Fruit fly (Drosophila melanogaster) whole organism, prepupa: Measurements from ENCODE around the gene brwl.

Experiments
- CG10631 ChIP-seq: fragments of 200-800 bp; sonication (Bioruptor generic); optimal IDR thresholded peaks from 2 replicates; lab custom pipeline; 2016; ENCODE audit warnings: missing biosample characterization, missing genetic modification characterization
- CG11294 ChIP-seq: fragments of 200-800 bp; sonication (Bioruptor generic); IDR thresholded peaks from 2 replicates; pipeline ENCODE4 v1.3.6; 2022; ENCODE audit warnings: missing biosample characterization, missing genetic modification characterization
- CG11902 ChIP-seq: fragments of 200-800 bp; sonication (Bioruptor generic); optimal IDR thresholded peaks from 3 replicates; lab custom pipeline; 2016; ENCODE audit warnings: missing biosample characterization, missing genetic modification characterization
- CG15336 ChIP-seq: fragments of 200-800 bp; sonication (Bioruptor generic); IDR thresholded peaks from 2 replicates; pipeline ENCODE4 v1.3.6; 2022; ENCODE audit warnings: missing biosample characterization, missing genetic modification characterization
- CG16779 ChIP-seq: fragments of 200-800 bp; sonication (Bioruptor generic); optimal IDR thresholded peaks from 3 replicates; lab custom pipeline; 2017; ENCODE audit warnings: missing biosample characterization, mild to moderate bottlenecking, missing genetic modification characterization
- CG3032 ChIP-seq: fragments of 200-800 bp; optimal IDR thresholded peaks from 2 replicates; lab custom pipeline; 2019; ENCODE audit warnings: missing biosample characterization, mild to moderate bottlenecking, missing genetic modification characterization, moderate library complexity
- CG31627 ChIP-seq: fragments of 200-800 bp; sonication (Bioruptor generic); optimal IDR thresholded peaks from 3 replicates; lab custom pipeline; 2016; ENCODE audit warnings: missing biosample characterization, missing genetic modification characterization
- CG32006 ChIP-seq: fragments of 200-800 bp; sonication (Bioruptor generic); optimal IDR thresholded peaks from 3 replicates; lab custom pipeline; 2017; ENCODE audit warnings: missing biosample characterization, mild to moderate bottlenecking, missing genetic modification characterization
- CG34406 ChIP-seq: fragments of 200-800 bp; sonication (Bioruptor generic); optimal IDR thresholded peaks from 3 replicates; lab custom pipeline; 2016; ENCODE audit warnings: missing biosample characterization, missing genetic modification characterization
- CG3919 ChIP-seq: fragments of 200-800 bp; sonication (Bioruptor generic); optimal IDR thresholded peaks from 3 replicates; lab custom pipeline; 2016; ENCODE audit warnings: missing biosample characterization, missing genetic modification characterization
- CG4318 ChIP-seq: fragments of 200-800 bp; sonication (Bioruptor generic); optimal IDR thresholded peaks from 3 replicates; lab custom pipeline; 2017; ENCODE audit warnings: missing biosample characterization, mild to moderate bottlenecking, missing genetic modification characterization
- CG6163 ChIP-seq: fragments of 200-800 bp; sonication (Bioruptor generic); IDR thresholded peaks from 3 replicates; pipeline ENCODE4 v1.3.6; 2022; ENCODE audit warnings: missing biosample characterization, missing genetic modification characterization
- CG6276 ChIP-seq: fragments of 200-800 bp; sonication (Bioruptor generic); optimal IDR thresholded peaks from 2 replicates; lab custom pipeline; 2017; ENCODE audit warnings: missing biosample characterization, mild to moderate bottlenecking, missing genetic modification characterization
- CG6792 ChIP-seq: fragments of 200-800 bp; sonication (Bioruptor generic); optimal IDR thresholded peaks from 3 replicates; lab custom pipeline; 2016; ENCODE audit warnings: missing biosample characterization, missing genetic modification characterization
- CG6808 ChIP-seq: fragments of 200-800 bp; sonication (Bioruptor generic); optimal IDR thresholded peaks from 3 replicates; lab custom pipeline; 2017; ENCODE audit warnings: missing biosample characterization, missing genetic modification characterization, mild to moderate bottlenecking, moderate library complexity, missing genetic modification reagents
- CG6854 ChIP-seq: fragments of 200-800 bp; sonication (Bioruptor generic); optimal IDR thresholded peaks from 2 replicates; lab custom pipeline; 2017; ENCODE audit warnings: missing biosample characterization, mild to moderate bottlenecking, missing genetic modification characterization
- CG7368 ChIP-seq: fragments of 200-800 bp; sonication (Bioruptor generic); optimal IDR thresholded peaks from 3 replicates; lab custom pipeline; 2016; ENCODE audit warnings: missing biosample characterization, missing genetic modification characterization
- CG8119 ChIP-seq: fragments of 200-800 bp; sonication (Bioruptor generic); IDR thresholded peaks from 3 replicates; pipeline ENCODE4 v1.3.6; 2022; ENCODE audit warnings: missing biosample characterization, missing genetic modification characterization
- CG8319 ChIP-seq: fragments of 200-800 bp; sonication (Bioruptor generic); optimal IDR thresholded peaks from 3 replicates; lab custom pipeline; 2016; ENCODE audit warnings: missing biosample characterization, missing genetic modification characterization
- CG8632 ChIP-seq: fragments of 200-800 bp; sonication (Bioruptor generic); optimal IDR thresholded peaks from 3 replicates; lab custom pipeline; 2016; ENCODE audit warnings: missing biosample characterization, missing genetic modification characterization
- CG9139 ChIP-seq: fragments of 200-800 bp; sonication (Bioruptor generic); optimal IDR thresholded peaks from 3 replicates; lab custom pipeline; 2017; ENCODE audit warnings: missing biosample characterization, mild to moderate bottlenecking, missing genetic modification characterization
- Eip75B ChIP-seq: fragments of 200-800 bp; sonication (Bioruptor generic); optimal IDR thresholded peaks from 3 replicates; lab custom pipeline; 2016; ENCODE audit warnings: missing biosample characterization, missing genetic modification characterization
- Eip93F ChIP-seq: fragments of 200-800 bp; sonication (Bioruptor generic); optimal IDR thresholded peaks from 2 replicates; lab custom pipeline; 2016; ENCODE audit warnings: missing biosample characterization, mild to moderate bottlenecking, missing genetic modification characterization
- Ets21C ChIP-seq: fragments of 200-800 bp; sonication (Bioruptor generic); optimal IDR thresholded peaks from 3 replicates; lab custom pipeline; 2016; ENCODE audit warnings: missing biosample characterization, missing genetic modification characterization
- Ets96B ChIP-seq: fragments of 200-800 bp; optimal IDR thresholded peaks from 2 replicates; lab custom pipeline; 2019; ENCODE audit warnings: missing biosample characterization, mild to moderate bottlenecking, missing genetic modification characterization, moderate library complexity
- Hr38 ChIP-seq: sonication (Bioruptor generic); optimal IDR thresholded peaks from 2 replicates; lab custom pipeline; 2016; ENCODE audit warnings: missing biosample characterization, missing genetic modification characterization
- Hr4 ChIP-seq: fragments of 200-800 bp; sonication (Bioruptor generic); optimal IDR thresholded peaks from 3 replicates; lab custom pipeline; 2016; ENCODE audit warnings: missing biosample characterization, missing genetic modification characterization
- Lpt ChIP-seq: fragments of 200-800 bp; sonication (Bioruptor generic); optimal IDR thresholded peaks from 3 replicates; lab custom pipeline; 2016; ENCODE audit warnings: missing biosample characterization, missing genetic modification characterization
- OdsH ChIP-seq: fragments of 200-800 bp; sonication (Bioruptor generic); optimal IDR thresholded peaks from 3 replicates; lab custom pipeline; 2016; ENCODE audit warnings: missing biosample characterization, missing genetic modification characterization
- Sox102F ChIP-seq: fragments of 200-800 bp; sonication (Bioruptor generic); optimal IDR thresholded peaks from 2 replicates; lab custom pipeline; 2016; ENCODE audit warnings: missing biosample characterization, mild to moderate bottlenecking, missing genetic modification characterization
- Sox14 ChIP-seq: fragments of 200-800 bp; sonication (Bioruptor generic); optimal IDR thresholded peaks from 3 replicates; lab custom pipeline; 2016; ENCODE audit warnings: missing biosample characterization, missing genetic modification characterization
- achi ChIP-seq: fragments of 200-800 bp; sonication (Bioruptor generic); optimal IDR thresholded peaks from 3 replicates; lab custom pipeline; 2016; ENCODE audit warnings: missing biosample characterization, missing genetic modification characterization
- acj6 ChIP-seq: fragments of 200-800 bp; sonication (Bioruptor generic); optimal IDR thresholded peaks from 3 replicates; lab custom pipeline; 2016; ENCODE audit warnings: missing biosample characterization, missing genetic modification characterization
- cyc ChIP-seq: fragments of 200-800 bp; sonication (Bioruptor generic); optimal IDR thresholded peaks from 3 replicates; lab custom pipeline; 2016; ENCODE audit warnings: missing biosample characterization, missing genetic modification characterization
- eg ChIP-seq: fragments of 200-800 bp; sonication (Bioruptor generic); IDR thresholded peaks from 3 replicates; pipeline ENCODE4 v1.3.6; 2022; ENCODE audit warnings: missing biosample characterization, missing genetic modification characterization
- esn ChIP-seq: fragments of 200-800 bp; sonication (Bioruptor generic); optimal IDR thresholded peaks from 2 replicates; lab custom pipeline; 2016; ENCODE audit warnings: missing biosample characterization, mild to moderate bottlenecking, missing genetic modification characterization, moderate library complexity
- fd59A ChIP-seq: fragments of 200-800 bp; sonication (Bioruptor generic); optimal IDR thresholded peaks from 2 replicates; lab custom pipeline; 2017; ENCODE audit warnings: missing biosample characterization, mild to moderate bottlenecking, missing genetic modification characterization, missing genetic modification reagents
- fkh ChIP-seq: fragments of 200-800 bp; sonication (Bioruptor generic); optimal IDR thresholded peaks from 3 replicates; lab custom pipeline; 2017; ENCODE audit warnings: missing biosample characterization, mild to moderate bottlenecking, missing genetic modification characterization, moderate library complexity
- lz ChIP-seq: fragments of 200-800 bp; sonication (Bioruptor generic); optimal IDR thresholded peaks from 3 replicates; lab custom pipeline; 2016; ENCODE audit warnings: missing biosample characterization, missing genetic modification characterization
- salr ChIP-seq, 2 experiments: fragments of 200-800 bp; sonication (Bioruptor generic); optimal IDR thresholded peaks; 3 replicates each; lab custom pipeline; 2016 to 2018; ENCODE audit warnings: missing biosample characterization in 2 of 2, missing genetic modification characterization in 2 of 2, mild to moderate bottlenecking in 1 of 2
- spab ChIP-seq: fragments of 200-800 bp; sonication (Bioruptor generic); optimal IDR thresholded peaks from 2 replicates; lab custom pipeline; 2017; ENCODE audit warnings: missing biosample characterization, mild to moderate bottlenecking, missing genetic modification characterization, missing genetic modification reagents
- ss ChIP-seq, 2 experiments: fragments of 200-800 bp; sonication (Bioruptor generic); optimal IDR thresholded peaks; 2 replicates in 1 of 2; 3 replicates in 1 of 2; lab custom pipeline; 2017 to 2018; ENCODE audit warnings: mild to moderate bottlenecking in 2 of 2, missing biosample characterization in 2 of 2, missing genetic modification characterization in 2 of 2, moderate library complexity in 1 of 2
- svp ChIP-seq: fragments of 200-800 bp; sonication (Bioruptor generic); peaks from one replicate; lab custom pipeline; 2016; ENCODE audit warnings: missing biosample characterization, missing genetic modification characterization
- vri ChIP-seq: fragments of 200-800 bp; sonication (Bioruptor generic); optimal IDR thresholded peaks from 3 replicates; lab custom pipeline; 2016; ENCODE audit warnings: missing biosample characterization, mild to moderate bottlenecking, missing genetic modification characterization

The brwl gene

dm6 chr2L:9564527-9564926 is 4.2 kb upstream of the brwl start (continued):
- peak; percentile 64 for TF ChIP-seq CG4318 (GFP tag; lab: Kevin White, UChicago)
- TF ChIP-seq CG6808: no peak
- TF ChIP-seq ss (GFP tag; optimal IDR thresholded peaks at IDR 0.05; lab: Kevin White, UChicago): no peak
- TF ChIP-seq Eip75B (GFP tag; lab: Kevin White, UChicago): peak; percentile 15
- peak; percentile 54; the same call in 1 of the 2 replicates for TF ChIP-seq CG11294 (GFP tag; lab: Robert Waterston, UW)
- peak; percentile 85 for TF ChIP-seq CG15336 (GFP tag; lab: Robert Waterston, UW)
- TF ChIP-seq CG32006 (GFP tag; lab: Kevin White, UChicago): peak; percentile 80
- TF ChIP-seq CG11902 (GFP tag; lab: Kevin White, UChicago): no peak
- peak; percentile 15 for TF ChIP-seq CG8632
- TF ChIP-seq acj6 (GFP tag; lab: Kevin White, UChicago): peak; percentile 32
- TF ChIP-seq Hr4: peak; percentile 76

- peak; percentile 53; the same call in 2 of the 3 replicates for TF ChIP-seq eg (GFP tag; lab: Robert Waterston, UW)
- no peak for TF ChIP-seq Lpt (GFP tag; lab: Kevin White, UChicago)
- no peak for TF ChIP-seq vri (GFP tag; lab: Kevin White, UChicago)
- TF ChIP-seq CG3919 (GFP tag; lab: Kevin White, UChicago): no peak
- TF ChIP-seq CG32006 (GFP tag; lab: Kevin White, UChicago): no peak
- TF ChIP-seq CG15336 (GFP tag; lab: Robert Waterston, UW): 0 out of 2 replicates have a peak, but pooled peaks have one; percentile 14
Measured at dm6 chr2L:9565387-9565786, 3.3 kb upstream of the brwl start, which contains the start of gene CG46468. Gene CG46468, minus strand, starts transcription at chr2L:9565438.

- TF ChIP-seq eg (GFP tag; lab: Robert Waterston, UW) (no peak), CG6276 (GFP tag; lab: Kevin White, UChicago) (no peak)
Measured at dm6 chr2L:9566656-9567055, 2.0 kb upstream of the brwl start, which contains the start of gene jp. Gene jp, minus strand, starts transcription at chr2L:9566750.

dm6 chr2L:9567398-9567856 is 1.3 kb upstream of the brwl start:
- TF ChIP-seq CG9139 (GFP tag; lab: Kevin White, UChicago) (no peak), Eip75B (GFP tag; lab: Kevin White, UChicago) (peak; percentile 68), CG32006 (GFP tag; lab: Kevin White, UChicago) (peak; percentile 63), Sox102F (GFP tag; lab: Kevin White, UChicago) (peak; percentile 89), CG6854 (GFP tag; lab: Kevin White, UChicago) (peak; percentile 97), Hr38 (no peak), CG3919 (GFP tag; lab: Kevin White, UChicago) (peak; percentile 89), CG8319 (GFP tag; lab: Kevin White, UChicago) (peak; percentile 70), acj6 (GFP tag; lab: Kevin White, UChicago) (peak; percentile 87), CG16779 (tag; lab: Kevin White, UChicago) (peak; percentile 91), CG31627 (peak; percentile 60), ss (GFP tag; optimal IDR thresholded peaks at IDR 0.05; lab: Kevin White, UChicago) (peak; percentile 33 to 75), spab (GFP tag; lab: Kevin White, UChicago) (peak; percentile 26), CG6792 (peak; percentile 82), svp (GFP tag; lab: Kevin White, UChicago) (peak; percentile 74), CG6808 (peak; percentile 67), Ets21C (GFP tag; lab: Kevin White, UChicago) (peak; percentile 18), OdsH (GFP tag; lab: Kevin White, UChicago) (peak; percentile 83), CG7368 (GFP tag; lab: Kevin White, UChicago) (peak; percentile 85), achi (GFP tag; lab: Kevin White, UChicago) (peak; percentile 84), CG4318 (GFP tag; lab: Kevin White, UChicago) (no peak), CG3032 (peak; percentile 37), CG8119 (GFP tag; lab: Robert Waterston, UW) (peak; percentile 68), CG34406 (peak; percentile 72), fd59A (GFP tag; lab: Kevin White, UChicago) (peak; percentile 39), lz (GFP tag; lab: Kevin White, UChicago) (peak; percentile 76), Eip93F (GFP tag; lab: Kevin White, UChicago) (peak; percentile 4), cyc (peak; percentile 67), CG10631 (GFP tag; lab: Kevin White, UChicago) (peak; percentile 26), esn (peak; percentile 90), vri (GFP tag; lab: Kevin White, UChicago) (peak; percentile 96), Sox14 (peak; percentile 65), CG6163 (GFP tag; lab: Robert Waterston, UW) (peak; percentile 94), Ets96B (tag; lab: Kevin White, UChicago) (no peak), fkh (peak; percentile 100), salr (GFP tag; optimal IDR thresholded peaks at IDR 0.05; lab: Kevin White, UChicago) (peak; percentile 38 to 63)
